Fruit fly (Drosophila melanogaster): ENCODE measurements around the gene Csl4.

Gene Csl4

DNA sequence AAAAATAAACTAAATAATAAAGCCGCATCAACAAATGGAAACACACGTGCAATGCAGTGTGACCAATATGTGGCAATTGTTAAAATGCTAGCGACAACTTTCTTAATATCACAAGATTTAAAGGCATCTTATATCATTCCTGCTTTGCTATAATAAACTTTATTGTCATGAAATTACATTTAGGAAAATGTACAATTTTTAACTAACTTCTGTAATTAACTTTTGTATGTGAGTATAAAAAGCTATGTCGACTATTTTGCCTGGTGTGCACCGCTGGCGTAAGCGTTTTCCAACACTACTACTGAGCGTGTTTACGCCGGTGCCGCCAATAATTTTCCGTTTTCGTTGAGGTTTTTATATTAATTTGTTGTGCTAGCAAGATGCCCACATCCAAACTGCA, at the start of gene Csl4, which contains the start of gene Nup160 (continued):
- TF ChIP-seq CG10979 (tag; optimal IDR thresholded peaks at IDR 0.05) = peak; percentile 61
- TF ChIP-seq aop (GFP tag; IDR thresholded peaks at IDR 0.05) = no peak
- no peak for TF ChIP-seq CG17912 (GFP tag; optimal IDR thresholded peaks at IDR 0.05)
- peak; percentile 36; the same call in 1 of the 3 replicates for TF ChIP-seq B-H1 (GFP tag; IDR thresholded peaks at IDR 0.05)
- TF ChIP-seq CG17186 (GFP tag; optimal IDR thresholded peaks at IDR 0.05) = peak; percentile 69
- TF ChIP-seq trh (GFP tag; optimal IDR thresholded peaks at IDR 0.05) = peak; percentile 28
- TF ChIP-seq stc (GFP tag; IDR thresholded peaks at IDR 0.05) = peak; percentile 57
- TF ChIP-seq gfzf (GFP tag; optimal IDR thresholded peaks at IDR 0.05) = peak; percentile 81
- TF ChIP-seq CG30431 (GFP tag; optimal IDR thresholded peaks at IDR 0.05) = peak; percentile 20
- TF ChIP-seq CG3407 (GFP tag; optimal IDR thresholded peaks at IDR 0.05) = no peak
- peak; percentile 69 for TF ChIP-seq CG12236 (GFP tag; optimal IDR thresholded peaks at IDR 0.05)
- no peak for TF ChIP-seq oc (tag; optimal IDR thresholded peaks at IDR 0.05)
- TF ChIP-seq grn (GFP tag; optimal IDR thresholded peaks at IDR 0.05) = no peak
- peak; percentile 65 for TF ChIP-seq NfI (GFP tag; optimal IDR thresholded peaks at IDR 0.05)
- no peak for TF ChIP-seq CG12769 (tag; optimal IDR thresholded peaks at IDR 0.05)
- TF ChIP-seq luna (GFP tag; optimal IDR thresholded peaks at IDR 0.05) = peak; percentile 54
- peak; percentile 15; the same call in 1 of the 3 replicates for TF ChIP-seq knrl (GFP tag; IDR thresholded peaks at IDR 0.05; ENCODE audit: partially characterized antibody)
- 0 out of 2 replicates have a peak, but pooled peaks have one; percentile 29 for TF ChIP-seq unc-4 (GFP tag; IDR thresholded peaks at IDR 0.05; ENCODE audit: partially characterized antibody)
- TF ChIP-seq CG18599 (GFP tag; optimal IDR thresholded peaks at IDR 0.05) = peak; percentile 76
- TF ChIP-seq Sox102F (GFP tag; optimal IDR thresholded peaks at IDR 0.05) = no peak
- TF ChIP-seq crc (GFP tag; optimal IDR thresholded peaks at IDR 0.05) = peak; percentile 57
- TF ChIP-seq CG2199 (GFP tag; IDR thresholded peaks at IDR 0.05) = no peak
- peak; percentile 42 for TF ChIP-seq CG31388 (GFP tag; optimal IDR thresholded peaks at IDR 0.05)
- TF ChIP-seq CG9215 (GFP tag; IDR thresholded peaks at IDR 0.05) = peak; percentile 53
- TF ChIP-seq ham (GFP tag; IDR thresholded peaks at IDR 0.05) = no peak
- peak; percentile 3 for TF ChIP-seq jing (GFP tag; optimal IDR thresholded peaks at IDR 0.05)
- no peak for TF ChIP-seq ac (GFP tag; optimal IDR thresholded peaks at IDR 0.05)
- peak; percentile 51 for TF ChIP-seq ssp (GFP tag; IDR thresholded peaks at IDR 0.05)
- peak; percentile 83 for TF ChIP-seq CG1647 (GFP tag; optimal IDR thresholded peaks at IDR 0.05)
- TF ChIP-seq pum (GFP tag; optimal IDR thresholded peaks at IDR 0.05) = peak; percentile 86
- no peak; the same call in 2 of the 3 replicates for TF ChIP-seq Doc3 (GFP tag; IDR thresholded peaks at IDR 0.05; ENCODE audit: partially characterized antibody)
- no peak for TF ChIP-seq CG10274 (GFP tag; optimal IDR thresholded peaks at IDR 0.05)
- TF ChIP-seq Camta (GFP tag; optimal IDR thresholded peaks at IDR 0.05) = peak; percentile 68
- peak in 1 of 2 experiments; percentile 49 for TF ChIP-seq crp (GFP tag; optimal IDR thresholded peaks at IDR 0.05)
- peak; percentile 87 for TF ChIP-seq jumu (GFP tag; optimal IDR thresholded peaks at IDR 0.05)
- TF ChIP-seq CG18011 (GFP tag; optimal IDR thresholded peaks at IDR 0.05) = peak; percentile 65
- TF ChIP-seq CG9876 (GFP tag; optimal IDR thresholded peaks at IDR 0.05) = peak; percentile 48
- no peak for TF ChIP-seq danr (GFP tag; IDR thresholded peaks at IDR 0.05)
- TF ChIP-seq CG11560 (tag; IDR thresholded peaks at IDR 0.05) = no peak
- no peak for TF ChIP-seq sug (tag; optimal IDR thresholded peaks at IDR 0.05)
- no peak for TF ChIP-seq CG11723 (GFP tag; optimal IDR thresholded peaks at IDR 0.05)
- TF ChIP-seq nom (GFP tag; optimal IDR thresholded peaks at IDR 0.05) = no peak
- no peak for TF ChIP-seq fru (optimal IDR thresholded peaks at IDR 0.05)
- peak; percentile 77 for TF ChIP-seq phol (tag; optimal IDR thresholded peaks at IDR 0.05)
- peak; percentile 87 to 88 for TF ChIP-seq dpn (GFP tag; optimal IDR thresholded peaks at IDR 0.05)
- TF ChIP-seq CG1529 (GFP tag; optimal IDR thresholded peaks at IDR 0.05) = no peak
- peak; percentile 64 for TF ChIP-seq CG17829 (tag; optimal IDR thresholded peaks at IDR 0.05)
- no peak for TF ChIP-seq pfk (GFP tag; optimal IDR thresholded peaks at IDR 0.05)
- no peak for TF ChIP-seq scrt (GFP tag; optimal IDR thresholded peaks at IDR 0.05)
- TF ChIP-seq CG13775 (GFP tag; optimal IDR thresholded peaks at IDR 0.05) = peak; percentile 79
- peak; percentile 97 for TF ChIP-seq CG10267 (tag; optimal IDR thresholded peaks at IDR 0.05)

All from whole organism, embryonic.